Worm (Caenorhabditis elegans): ENCODE measurements around the gene Y39A3A.2.

Gene Y39A3A.2

DNA sequence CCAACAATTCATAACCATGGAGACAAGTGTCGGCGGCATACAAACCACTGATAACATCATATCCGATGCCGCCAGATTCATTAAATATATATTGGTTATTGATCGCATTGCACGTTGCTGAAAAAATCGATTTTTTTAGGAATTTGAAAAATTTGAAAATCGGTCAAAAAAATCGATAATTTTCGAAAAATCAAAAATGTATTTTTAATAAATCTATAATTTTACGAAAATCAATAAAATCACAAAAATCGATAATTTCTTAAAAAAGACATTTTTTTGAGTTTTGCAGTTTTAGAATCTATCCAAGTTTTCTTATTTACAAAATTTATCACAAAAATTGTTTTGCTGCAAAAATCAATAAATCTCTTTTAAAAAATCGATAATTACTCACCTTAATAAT, 42.0 kb downstream of the Y39A3A.2 start:
- TF ChIP-seq aha-1 (tag; optimal IDR thresholded peaks at IDR 0.05) (no peak), nhr-12 (tag; optimal IDR thresholded peaks at IDR 0.05) (no peak), lsy-2 (tag; optimal IDR thresholded peaks at IDR 0.05) (no peak), C34B4.2 (tag; optimal IDR thresholded peaks at IDR 0.05) (no peak), fkh-10 (GFP tag; optimal IDR thresholded peaks at IDR 0.05) (no peak), egl-27 (tag; optimal IDR thresholded peaks at IDR 0.05) (no peak), irx-1 (tag; optimal IDR thresholded peaks at IDR 0.05) (no peak), pag-3 (tag; optimal IDR thresholded peaks at IDR 0.05; ENCODE audit: borderline replicate concordance, insufficient read depth) (no peak), ceh-88 (GFP tag; IDR thresholded peaks at IDR 0.05) (no peak), jun-1 (tag; optimal IDR thresholded peaks at IDR 0.05) (no peak), ztf-4 (tag; optimal IDR thresholded peaks at IDR 0.05) (no peak)

ce11 chrIII:2013156-2013854, 44.2 kb downstream of the Y39A3A.2 start:
- no peak for TF ChIP-seq lin-15B (tag; optimal IDR thresholded peaks at IDR 0.05)
- no peak for TF ChIP-seq xbp-1 (tag; optimal IDR thresholded peaks at IDR 0.05)
- TF ChIP-seq unc-130 (tag; optimal IDR thresholded peaks at IDR 0.05), result no peak
- no peak for TF ChIP-seq ces-1 (GFP tag; optimal IDR thresholded peaks at IDR 0.05)
- TF ChIP-seq lsy-2 (tag; optimal IDR thresholded peaks at IDR 0.05), result no peak
- no peak for TF ChIP-seq blmp-1 (tag; optimal IDR thresholded peaks at IDR 0.05)
- no peak for TF ChIP-seq elt-2 (tag; optimal IDR thresholded peaks at IDR 0.05)
- no peak for TF ChIP-seq dpl-1 (GFP tag; optimal IDR thresholded peaks at IDR 0.05)

ce11 chrIII:2012561-2012960, 44.9 kb downstream of the Y39A3A.2 start:
- TF ChIP-seq unc-98 (GFP tag; IDR thresholded peaks at IDR 0.05), result no peak
- TF ChIP-seq unc-130 (tag; optimal IDR thresholded peaks at IDR 0.05), result no peak
- no peak for TF ChIP-seq pag-3 (tag; optimal IDR thresholded peaks at IDR 0.05; ENCODE audit: borderline replicate concordance, insufficient read depth)
- no peak for TF ChIP-seq tlp-1 (tag; optimal IDR thresholded peaks at IDR 0.05)
- no peak for TF ChIP-seq lin-15B (tag; optimal IDR thresholded peaks at IDR 0.05)
- TF ChIP-seq sptf-1 (tag; optimal IDR thresholded peaks at IDR 0.05), result no peak
- no peak for TF ChIP-seq ceh-8 (GFP tag; optimal IDR thresholded peaks at IDR 0.05)
- no peak for TF ChIP-seq nhr-77 (tag; optimal IDR thresholded peaks at IDR 0.05)
- TF ChIP-seq pqm-1 (tag; optimal IDR thresholded peaks at IDR 0.05), result no peak
- no peak for TF ChIP-seq nhr-90 (tag; optimal IDR thresholded peaks at IDR 0.05; ENCODE audit: poor library complexity)
- no peak for TF ChIP-seq hpl-2 (GFP tag; optimal IDR thresholded peaks at IDR 0.05)
- no peak for TF ChIP-seq sup-37 (GFP tag; optimal IDR thresholded peaks at IDR 0.05)
- no peak for TF ChIP-seq elt-2 (tag; optimal IDR thresholded peaks at IDR 0.05)
- TF ChIP-seq nhr-11 (tag; optimal IDR thresholded peaks at IDR 0.05), result no peak
- no peak for TF ChIP-seq ama-1 (optimal IDR thresholded peaks at IDR 0.05)
- TF ChIP-seq aly-2 (tag; optimal IDR thresholded peaks at IDR 0.05), result no peak
- no peak for TF ChIP-seq egl-27 (tag; optimal IDR thresholded peaks at IDR 0.05)

- no peak for TF ChIP-seq ceh-63 (GFP tag; optimal IDR thresholded peaks at IDR 0.05)
- TF ChIP-seq efl-1 (optimal IDR thresholded peaks at IDR 0.05), result no peak
- peak in 1 of 2 experiments; percentile 72 for TF ChIP-seq efl-1 (GFP tag; optimal IDR thresholded peaks at IDR 0.05 in 1 of 2)
- no peak for TF ChIP-seq C04F5.9 (tag; optimal IDR thresholded peaks at IDR 0.05)
These were observed 48.6 kb downstream of the Y39A3A.2 start for ce11 chrIII:2008894-2009293.

DNA sequence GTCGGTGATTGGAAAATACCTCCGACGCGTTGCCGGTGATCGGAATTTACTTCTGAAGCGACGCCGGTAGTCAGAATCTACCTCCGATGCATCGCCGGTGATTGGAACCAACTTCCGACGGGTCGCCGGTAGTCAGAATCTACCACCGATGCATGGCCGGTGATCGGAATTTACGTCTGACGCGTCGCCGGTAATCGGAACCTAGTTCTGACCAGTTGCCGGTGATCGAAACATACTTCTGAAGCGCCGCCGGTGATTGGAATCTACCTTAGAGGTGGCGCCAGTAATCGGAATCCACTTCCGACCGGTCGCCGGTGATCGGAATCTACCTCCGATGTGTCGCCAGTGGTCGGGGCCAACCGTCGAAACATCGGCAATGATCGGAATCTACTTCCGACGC, 49.1 kb downstream of the Y39A3A.2 start:
- TF ChIP-seq sox-4 (tag; optimal IDR thresholded peaks at IDR 0.05), result no peak
- TF ChIP-seq irx-1 (tag; optimal IDR thresholded peaks at IDR 0.05), result no peak
- no peak for TF ChIP-seq elt-3 (tag; optimal IDR thresholded peaks at IDR 0.05)
- TF ChIP-seq pqm-1 (tag; optimal IDR thresholded peaks at IDR 0.05), result no peak
- no peak for TF ChIP-seq nhr-76 (tag; optimal IDR thresholded peaks at IDR 0.05)
- no peak for TF ChIP-seq swsn-7 (tag; optimal IDR thresholded peaks at IDR 0.05)
- no peak for TF ChIP-seq efl-3 (GFP tag; optimal IDR thresholded peaks at IDR 0.05)
- no peak for TF ChIP-seq nhr-85 (tag)
- no peak for TF ChIP-seq ces-1 (GFP tag; optimal IDR thresholded peaks at IDR 0.05)
- TF ChIP-seq egl-13 (tag; optimal IDR thresholded peaks at IDR 0.05), result no peak
- no peak for TF ChIP-seq unc-86 (tag; optimal IDR thresholded peaks at IDR 0.05)
- TF ChIP-seq sptf-1 (tag; optimal IDR thresholded peaks at IDR 0.05), result no peak
- no peak for TF ChIP-seq mdl-1 (tag; optimal IDR thresholded peaks at IDR 0.05)

All from whole organism, L1 larva.